Worm (Caenorhabditis elegans): ENCODE measurements around the gene ced-11.

- TF ChIP-seq ztf-6 (GFP tag; IDR thresholded peaks at IDR 0.05) = no peak
- TF ChIP-seq aptf-3 (GFP tag; IDR thresholded peaks at IDR 0.05) = no peak
- no peak for TF ChIP-seq madf-6 (GFP tag; IDR thresholded peaks at IDR 0.05)
- no peak for TF ChIP-seq snpc-1.1 (tag; optimal IDR thresholded peaks at IDR 0.05; ENCODE audit: insufficient read depth)
- no peak for TF ChIP-seq lin-54 (GFP tag; optimal IDR thresholded peaks at IDR 0.05)
- no peak for TF ChIP-seq ama-1 (optimal IDR thresholded peaks at IDR 0.05)
- no peak for TF ChIP-seq ama-1 (GFP tag; optimal IDR thresholded peaks at IDR 0.05)
- TF ChIP-seq cebp-2 (GFP tag; IDR thresholded peaks at IDR 0.05) = no peak
- no peak for TF ChIP-seq pha-4 (tag; optimal IDR thresholded peaks at IDR 0.05)
- no peak for TF ChIP-seq unc-62 (GFP tag; optimal IDR thresholded peaks at IDR 0.05)
- no peak for TF ChIP-seq egrh-3 (GFP tag; IDR thresholded peaks at IDR 0.05)
These were observed 41.6 kb upstream of the ced-11 start, which contains the start of gene F02A9.1 for ce11 chrIII:9077708-9078107.
